Fruit fly (Drosophila melanogaster): Measurements from ENCODE around the gene CG5111.

- no peak for TF ChIP-seq sr (GFP tag; IDR thresholded peaks at IDR 0.05)
- no peak for TF ChIP-seq peb (GFP tag; IDR thresholded peaks at IDR 0.05)
- no peak for TF ChIP-seq CG18476 (GFP tag; optimal IDR thresholded peaks at IDR 0.05)
- TF ChIP-seq slp2 (GFP tag; optimal IDR thresholded peaks at IDR 0.05), result peak; percentile 12
- no peak for TF ChIP-seq chm (GFP tag; IDR thresholded peaks at IDR 0.05)
Measured at dm6 chr3R:25490375-25490774, 15.7 kb upstream of the CG5111 start.

Data from whole organism, embryonic.